Worm (Caenorhabditis elegans) whole organism, young adult: Measurements from ENCODE around the gene F49E12.12.

Experiments
- C06A6.2 ChIP-seq: fragments of 200-800 bp; sonication (Bioruptor generic); conservative IDR thresholded peaks from 2 replicates; pipeline ENCODE4 v1.3.6; 2022; ENCODE audit warnings: missing genetic modification characterization, missing compliant biosample characterization
- D2030.7 ChIP-seq: fragments of 200-800 bp; sonication (Bioruptor generic); IDR thresholded peaks from 2 replicates; pipeline ENCODE4 v1.3.6; 2022; ENCODE audit warnings: missing genetic modification reagents, missing genetic modification characterization, missing compliant biosample characterization
- F23B12.7 ChIP-seq: sonication (generic microtip); optimal IDR thresholded peaks from 2 replicates; lab custom pipeline; 2017; ENCODE audit warnings: missing genetic modification characterization, mild to moderate bottlenecking, missing compliant biosample characterization, antibody characterized with exemption, moderate library complexity; ENCODE audit not compliant: insufficient read depth
- F33H1.4 ChIP-seq: fragments of 200-800 bp; sonication (Bioruptor generic); IDR thresholded peaks from 2 replicates; pipeline ENCODE4 v1.3.6; 2022; ENCODE audit warnings: missing genetic modification reagents, missing genetic modification characterization, missing compliant biosample characterization
- K11D2.4 ChIP-seq: fragments of 200-800 bp; sonication (Bioruptor generic); IDR thresholded peaks from 2 replicates; pipeline ENCODE4 v1.3.6; 2022; ENCODE audit warnings: missing genetic modification reagents, missing genetic modification characterization, missing compliant biosample characterization
- Y53G8AR.9 ChIP-seq: fragments of 200-800 bp; sonication (Bioruptor generic); conservative IDR thresholded peaks from 2 replicates; pipeline ENCODE4 v1.3.6; 2022; ENCODE audit warnings: missing genetic modification reagents, missing genetic modification characterization, missing compliant biosample characterization
- akir-1 ChIP-seq: fragments of 200-800 bp; sonication (Bioruptor generic); optimal IDR thresholded peaks from 2 replicates; lab custom pipeline; 2018; ENCODE audit warnings: mild to moderate bottlenecking, missing genetic modification characterization, moderate library complexity, missing compliant biosample characterization
- aptf-2 ChIP-seq: fragments of 200-800 bp; sonication (Bioruptor generic); conservative IDR thresholded peaks from 2 replicates; pipeline ENCODE4 v1.3.6; 2022; ENCODE audit warnings: missing genetic modification reagents, missing genetic modification characterization, missing compliant biosample characterization
- aptf-3 ChIP-seq: fragments of 200-800 bp; sonication (Bioruptor generic); IDR thresholded peaks from 2 replicates; pipeline ENCODE4 v1.3.6; 2022; ENCODE audit warnings: missing genetic modification characterization, missing compliant biosample characterization
- attf-3 ChIP-seq: fragments of 200-800 bp; sonication (Bioruptor generic); conservative IDR thresholded peaks from 2 replicates; pipeline ENCODE4 v1.3.6; 2022; ENCODE audit warnings: missing genetic modification reagents, missing genetic modification characterization, missing compliant biosample characterization
- bed-2 ChIP-seq: fragments of 200-800 bp; sonication (Bioruptor generic); IDR thresholded peaks from 2 replicates; pipeline ENCODE4 v1.3.6; 2022; ENCODE audit warnings: missing genetic modification reagents, missing genetic modification characterization, missing compliant biosample characterization
- ceh-79 ChIP-seq: sonication (generic microtip); optimal IDR thresholded peaks from 2 replicates; lab custom pipeline; 2017; ENCODE audit warnings: mild to moderate bottlenecking, missing genetic modification characterization, missing compliant biosample characterization
- die-1 ChIP-seq: sonication (generic microtip); optimal IDR thresholded peaks from 2 replicates; lab custom pipeline; 2016; ENCODE audit warnings: missing genotype, mild to moderate bottlenecking, missing genetic modification characterization, missing compliant biosample characterization
- dox-1 ChIP-seq: fragments of 200-800 bp; sonication (Bioruptor generic); IDR thresholded peaks from 2 replicates; pipeline ENCODE4 v1.3.6; 2022; ENCODE audit warnings: missing genetic modification reagents, missing genetic modification characterization, missing compliant biosample characterization
- dpl-1 ChIP-seq: fragments of 150-350 bp; optimal IDR thresholded peaks from 2 replicates; lab custom pipeline; 2014; ENCODE audit warnings: missing biosample characterization, missing genetic modification reagents, missing genetic modification characterization
- efl-1 ChIP-seq: fragments of 150-350 bp; optimal IDR thresholded peaks from 2 replicates; lab custom pipeline; 2014; ENCODE audit warnings: missing biosample characterization, missing genetic modification reagents, missing genetic modification characterization
- hlh-26 ChIP-seq: fragments of 200-800 bp; sonication (Bioruptor generic); conservative IDR thresholded peaks from 2 replicates; pipeline ENCODE4 v1.3.6; 2022; ENCODE audit warnings: missing genetic modification reagents, missing genetic modification characterization, missing compliant biosample characterization
- hmg-20 ChIP-seq: fragments of 200-800 bp; sonication (Bioruptor generic); IDR thresholded peaks from 2 replicates; pipeline ENCODE4 v1.3.6; 2022; ENCODE audit warnings: missing genetic modification reagents, missing genetic modification characterization, missing compliant biosample characterization
- hrde-1 ChIP-seq: sonication (generic microtip); optimal IDR thresholded peaks from 2 replicates; lab custom pipeline; 2016; ENCODE audit warnings: missing genetic modification characterization, mild to moderate bottlenecking, missing compliant biosample characterization, moderate library complexity, missing genotype, missing genetic modification reagents, borderline replicate concordance
- lag-1 ChIP-seq: fragments of 200-800 bp; sonication (Bioruptor generic); IDR thresholded peaks from 2 replicates; pipeline ENCODE4 v1.3.6; 2022; ENCODE audit warnings: missing genetic modification reagents, missing genetic modification characterization, missing compliant biosample characterization
- let-526 ChIP-seq: fragments of 200-800 bp; sonication (Bioruptor generic); IDR thresholded peaks from 2 replicates; pipeline ENCODE4 v1.3.6; 2022; ENCODE audit warnings: missing genetic modification reagents, missing genetic modification characterization, missing compliant biosample characterization
- lin-40 ChIP-seq: sonication (generic microtip); optimal IDR thresholded peaks from 2 replicates; lab custom pipeline; 2016; ENCODE audit warnings: missing genetic modification characterization, mild to moderate bottlenecking, missing compliant biosample characterization, missing genotype, missing genetic modification reagents
- lin-54 ChIP-seq: fragments of 200-800 bp; sonication (Bioruptor generic); optimal IDR thresholded peaks from 2 replicates; lab custom pipeline; 2018; ENCODE audit warnings: mild to moderate bottlenecking, missing genetic modification characterization, missing compliant biosample characterization
- lir-1 ChIP-seq: fragments of 200-800 bp; sonication (Bioruptor generic); conservative IDR thresholded peaks from 2 replicates; pipeline ENCODE4 v1.3.6; 2022; ENCODE audit warnings: missing genetic modification reagents, missing genetic modification characterization, missing compliant biosample characterization
- madf-8 ChIP-seq: fragments of 200-800 bp; sonication (Bioruptor generic); conservative IDR thresholded peaks from 2 replicates; pipeline ENCODE4 v1.3.6; 2022; ENCODE audit warnings: missing genetic modification reagents, missing genetic modification characterization, missing compliant biosample characterization
- mel-28 ChIP-seq: sonication (generic microtip); optimal IDR thresholded peaks from 2 replicates; lab custom pipeline; 2016; ENCODE audit warnings: borderline replicate concordance, mild to moderate bottlenecking, missing genetic modification characterization, missing compliant biosample characterization
- nfya-1 ChIP-seq: sonication (generic microtip); optimal IDR thresholded peaks from 2 replicates; lab custom pipeline; 2017; ENCODE audit warnings: antibody characterized with exemption, missing compliant biosample characterization, missing genetic modification characterization, borderline replicate concordance; ENCODE audit not compliant: insufficient read depth
- nfya-2 ChIP-seq: fragments of 200-800 bp; sonication (Bioruptor generic); IDR thresholded peaks from 2 replicates; pipeline ENCODE4 v1.3.6; 2022; ENCODE audit warnings: missing genetic modification reagents, missing genetic modification characterization, missing compliant biosample characterization
- nhr-90 ChIP-seq: sonication (generic microtip); optimal IDR thresholded peaks from 2 replicates; lab custom pipeline; 2016; ENCODE audit warnings: missing genotype, mild to moderate bottlenecking, missing genetic modification characterization, missing compliant biosample characterization
- pbrm-1 ChIP-seq: fragments of 200-800 bp; sonication (Bioruptor generic); IDR thresholded peaks from 2 replicates; pipeline ENCODE4 v1.3.6; 2022; ENCODE audit warnings: missing genetic modification reagents, missing genetic modification characterization, missing compliant biosample characterization
- sea-2 ChIP-seq: fragments of 200-800 bp; sonication (Bioruptor generic); IDR thresholded peaks from 2 replicates; pipeline ENCODE4 v1.3.6; 2022; ENCODE audit warnings: missing genetic modification characterization, missing compliant biosample characterization
- snpc-1.1 ChIP-seq: sonication (generic microtip); optimal IDR thresholded peaks from 2 replicates; lab custom pipeline; 2017; ENCODE audit warnings: missing genetic modification characterization, mild to moderate bottlenecking, missing compliant biosample characterization, antibody characterized with exemption, moderate library complexity, missing genotype, missing genetic modification reagents; ENCODE audit not compliant: insufficient read depth
- snpc-3.4 ChIP-seq: sonication (generic microtip); optimal IDR thresholded peaks from 2 replicates; lab custom pipeline; 2017; ENCODE audit warnings: missing genetic modification characterization, mild to moderate bottlenecking, missing compliant biosample characterization, antibody characterized with exemption, moderate library complexity, missing genotype, missing genetic modification reagents
- sptf-2 ChIP-seq: fragments of 200-800 bp; sonication (Bioruptor generic); optimal IDR thresholded peaks from 2 replicates; lab custom pipeline; 2018; ENCODE audit warnings: mild to moderate bottlenecking, missing genetic modification characterization, missing compliant biosample characterization
- tbp1 ChIP-seq: fragments of 200-800 bp; sonication (Bioruptor generic); optimal IDR thresholded peaks from 2 replicates; lab custom pipeline; 2018; ENCODE audit warnings: mild to moderate bottlenecking, missing genetic modification characterization, missing compliant biosample characterization
- tlf-1 ChIP-seq: fragments of 200-800 bp; sonication (Bioruptor generic); optimal IDR thresholded peaks from 2 replicates; lab custom pipeline; 2018; ENCODE audit warnings: mild to moderate bottlenecking, missing genetic modification characterization, missing compliant biosample characterization
- unc-130 ChIP-seq: sonication (generic microtip); optimal IDR thresholded peaks from 2 replicates; lab custom pipeline; 2016; ENCODE audit warnings: missing genetic modification reagents, missing genetic modification characterization, missing compliant biosample characterization
- zim-3 ChIP-seq: sonication (generic microtip); optimal IDR thresholded peaks from 2 replicates; lab custom pipeline; 2017; ENCODE audit warnings: mild to moderate bottlenecking, missing genetic modification characterization, moderate library complexity, missing compliant biosample characterization
- ztf-22 ChIP-seq: fragments of 200-800 bp; sonication (Bioruptor generic); optimal IDR thresholded peaks from 2 replicates; lab custom pipeline; 2018; ENCODE audit warnings: mild to moderate bottlenecking, missing genetic modification characterization, moderate library complexity, missing compliant biosample characterization
- ztf-25 ChIP-seq: fragments of 200-800 bp; sonication (Bioruptor generic); IDR thresholded peaks from 2 replicates; pipeline ENCODE4 v1.3.6; 2022; ENCODE audit warnings: missing genetic modification reagents, missing genetic modification characterization, missing compliant biosample characterization
- ztf-28 ChIP-seq: fragments of 200-800 bp; sonication (Bioruptor generic); IDR thresholded peaks from 2 replicates; pipeline ENCODE4 v1.3.6; 2022; ENCODE audit warnings: missing genetic modification reagents, missing genetic modification characterization, missing compliant biosample characterization
- ztf-3 ChIP-seq: fragments of 200-800 bp; sonication (Bioruptor generic); optimal IDR thresholded peaks from 2 replicates; lab custom pipeline; 2018; ENCODE audit warnings: mild to moderate bottlenecking, missing genetic modification characterization, missing compliant biosample characterization

F49E12.12 gene

ce11 chrII:8381197-8381596 is at the start of gene F49E12.12:
Gene F49E12.12, plus strand, starts transcription at chrII:8381497.
- no peak for TF ChIP-seq hrde-1 (tag; lab: Kevin White, UChicago)
- no peak for TF ChIP-seq hlh-26 (GFP tag; lab: Robert Waterston, UW)
- no peak for TF ChIP-seq dox-1 (GFP tag; lab: Robert Waterston, UW)
- no peak for TF ChIP-seq ztf-3 (GFP tag; lab: Kevin White, UChicago)
- TF ChIP-seq snpc-1.1 (tag; lab: Kevin White, UChicago): no peak
- TF ChIP-seq, all 124 proteins: peak for 0

- TF ChIP-seq mel-28 (tag; lab: Kevin White, UChicago): no peak
- no peak for TF ChIP-seq snpc-3.4 (tag; lab: Kevin White, UChicago)
- TF ChIP-seq efl-1 (GFP tag; lab: Kevin White, UChicago): no peak
- TF ChIP-seq nfya-1 (tag; lab: Kevin White, UChicago): no peak
- TF ChIP-seq sea-2 (GFP tag; lab: Robert Waterston, UW): no peak
- no peak for TF ChIP-seq lin-40
- TF ChIP-seq pbrm-1: no peak
- TF ChIP-seq tbp1 (GFP tag; lab: Kevin White, UChicago): no peak
- no peak for TF ChIP-seq nhr-90 (tag; lab: Kevin White, UChicago)
- no peak for TF ChIP-seq F23B12.7 (tag; lab: Kevin White, UChicago)
- no peak for TF ChIP-seq ztf-25 (GFP tag; lab: Robert Waterston, UW)
- TF ChIP-seq unc-130: no peak
- TF ChIP-seq lin-54 (GFP tag; lab: Kevin White, UChicago): no peak
- TF ChIP-seq hmg-20 (GFP tag; lab: Robert Waterston, UW): no peak
- TF ChIP-seq ztf-22 (GFP tag; lab: Kevin White, UChicago): no peak
- TF ChIP-seq ztf-28 (GFP tag; lab: Robert Waterston, UW): no peak
- no peak for TF ChIP-seq F33H1.4 (GFP tag; lab: Robert Waterston, UW)
Observed at ce11 chrII:8333643-8334042, 47.7 kb upstream of the F49E12.12 start, which contains the start of gene C26D10.7. Gene C26D10.7, plus strand, starts transcription at chrII:8333943.

ce11 chrII:8339108-8339507 is 42.2 kb upstream of the F49E12.12 start:
- TF ChIP-seq tlf-1 (GFP tag; lab: Kevin White, UChicago) (no peak), K11D2.4 (GFP tag; lab: Robert Waterston, UW) (no peak), lir-1 (GFP tag; lab: Robert Waterston, UW) (no peak), akir-1 (GFP tag; lab: Kevin White, UChicago) (no peak), pbrm-1 (no peak), hlh-26 (GFP tag; lab: Robert Waterston, UW) (no peak), mel-28 (tag; lab: Kevin White, UChicago) (no peak), nfya-2 (GFP tag; lab: Robert Waterston, UW) (no peak), lag-1 (no peak), aptf-3 (GFP tag; lab: Robert Waterston, UW) (no peak), sptf-2 (GFP tag; lab: Kevin White, UChicago) (no peak), bed-2 (no peak), let-526 (GFP tag; lab: Robert Waterston, UW) (no peak), attf-3 (no peak)

- no peak for TF ChIP-seq sptf-2 (GFP tag; lab: Kevin White, UChicago)
- no peak for TF ChIP-seq D2030.7
- TF ChIP-seq ztf-3 (GFP tag; lab: Kevin White, UChicago): no peak
- TF ChIP-seq ceh-79: no peak
- no peak for TF ChIP-seq let-526 (GFP tag; lab: Robert Waterston, UW)
- no peak for TF ChIP-seq Y53G8AR.9 (GFP tag; lab: Robert Waterston, UW)
- no peak for TF ChIP-seq dpl-1 (GFP tag; lab: Kevin White, UChicago)
- no peak for TF ChIP-seq nhr-90 (tag; lab: Kevin White, UChicago)
- TF ChIP-seq aptf-2 (GFP tag; lab: Robert Waterston, UW): no peak
- no peak for TF ChIP-seq C06A6.2 (GFP tag; lab: Robert Waterston, UW)
- TF ChIP-seq die-1 (tag; lab: Kevin White, UChicago): no peak
- TF ChIP-seq madf-8 (GFP tag; lab: Robert Waterston, UW): no peak
- TF ChIP-seq zim-3 (tag; lab: Kevin White, UChicago): no peak
Observed at ce11 chrII:8344803-8345202, 36.5 kb upstream of the F49E12.12 start.
